Fruit fly (Drosophila melanogaster) whole organism: Measurements from ENCODE around the gene CG31886.

Experiments
- Dll ChIP-seq: fragments of >200 bp; optimal IDR thresholded peaks from 2 replicates; lab custom pipeline; 2017
- pan ChIP-seq: fragments of >200 bp; optimal IDR thresholded peaks from 2 replicates; lab custom pipeline; 2017

- no peak for TF ChIP-seq Dll (lab: Kevin White, UChicago)
- peak; percentile 71 for TF ChIP-seq pan
These were observed 6.4 kb downstream of the CG31886 start for dm6 chr2L:8952194-8953037.
